Worm (Caenorhabditis elegans): ENCODE measurements around the gene ndx-9.

ce11 chrIV:11021512-11022268 lies 9.9 kb upstream of the ndx-9 start, which contains the start of gene mogs-1:
- no peak for TF ChIP-seq hmg-4 (GFP tag; optimal IDR thresholded peaks at IDR 0.05)
- no peak for TF ChIP-seq flt-1 (GFP tag; IDR thresholded peaks at IDR 0.05)
- TF ChIP-seq tbx-37 (GFP tag; conservative IDR thresholded peaks at IDR 0.05): no peak
- no peak for TF ChIP-seq ets-7 (tag; optimal IDR thresholded peaks at IDR 0.05)
- TF ChIP-seq B0310.2 (tag; optimal IDR thresholded peaks at IDR 0.05): no peak
- no peak for TF ChIP-seq ama-1 (optimal IDR thresholded peaks at IDR 0.05)
- no peak for TF ChIP-seq hmbx-1 (tag; optimal IDR thresholded peaks at IDR 0.05)
